Worm (Caenorhabditis elegans): ENCODE results near the gene K10H10.5.

Gene K10H10.5

ce11 chrII:14528233-14528802 is 26.8 kb downstream of the K10H10.5 start, which contains the start of the genes F57C2.5 and spat-1 (continued):
- no peak for TF ChIP-seq repo-1 (tag; optimal IDR thresholded peaks at IDR 0.05)
- TF ChIP-seq T26A5.8 (tag; optimal IDR thresholded peaks at IDR 0.05): no peak
- TF ChIP-seq Y53G8AR.9 (GFP tag; conservative IDR thresholded peaks at IDR 0.05): no peak
- no peak for TF ChIP-seq lin-26 (GFP tag; IDR thresholded peaks at IDR 0.05)
- no peak for TF ChIP-seq C17E4.6 (GFP tag; IDR thresholded peaks at IDR 0.05)
- no peak for TF ChIP-seq B0019.2 (GFP tag; conservative IDR thresholded peaks at IDR 0.05)
- TF ChIP-seq snpc-1.1 (tag; optimal IDR thresholded peaks at IDR 0.05; ENCODE audit: insufficient read depth): no peak
- TF ChIP-seq aptf-2 (GFP tag; conservative IDR thresholded peaks at IDR 0.05): peak; percentile 78; the same call in 1 of the 2 replicates
- no peak for TF ChIP-seq F57C9.4 (tag; optimal IDR thresholded peaks at IDR 0.05)
- peak; percentile 88 for TF ChIP-seq lsl-1 (GFP tag; optimal IDR thresholded peaks at IDR 0.05)
- TF ChIP-seq bed-2 (GFP tag; IDR thresholded peaks at IDR 0.05): no peak
- TF ChIP-seq mes-4 (tag; optimal IDR thresholded peaks at IDR 0.05): no peak
- TF ChIP-seq rec-8 (tag; optimal IDR thresholded peaks at IDR 0.05): no peak
- no peak for TF ChIP-seq ekl-4 (GFP tag; IDR thresholded peaks at IDR 0.05)
- TF ChIP-seq ceh-27 (GFP tag; optimal IDR thresholded peaks at IDR 0.05): peak; percentile 59
- TF ChIP-seq egrh-3 (GFP tag; IDR thresholded peaks at IDR 0.05): peak; percentile 33; the same call in 1 of the 2 replicates
- no peak for TF ChIP-seq zim-3 (tag; optimal IDR thresholded peaks at IDR 0.05)
- TF ChIP-seq F39B2.1 (GFP tag; IDR thresholded peaks at IDR 0.05): no peak
- TF ChIP-seq nhr-120 (GFP tag; IDR thresholded peaks at IDR 0.05): no peak
- TF ChIP-seq lsy-27 (tag; optimal IDR thresholded peaks at IDR 0.05; ENCODE audit: borderline replicate concordance, insufficient read depth): no peak
- peak; percentile 45; the same call in 1 of the 2 replicates for TF ChIP-seq ztf-28 (GFP tag; IDR thresholded peaks at IDR 0.05)
- no peak for TF ChIP-seq hsf-1 (GFP tag; IDR thresholded peaks at IDR 0.05)
- TF ChIP-seq let-607 (tag; optimal IDR thresholded peaks at IDR 0.05): peak in 1 of 2 experiments; percentile 32
- TF ChIP-seq F37B4.10 (GFP tag; IDR thresholded peaks at IDR 0.05): no peak
- no peak for TF ChIP-seq atf-7 (tag; optimal IDR thresholded peaks at IDR 0.05)
- TF ChIP-seq nfya-1 (tag; optimal IDR thresholded peaks at IDR 0.05; ENCODE audit: borderline replicate concordance, insufficient read depth): no peak
- TF ChIP-seq K11D2.4 (GFP tag; IDR thresholded peaks at IDR 0.05): no peak
- TF ChIP-seq mel-28 (tag; optimal IDR thresholded peaks at IDR 0.05; ENCODE audit: borderline replicate concordance): no peak
- TF ChIP-seq tlf-1 (GFP tag; optimal IDR thresholded peaks at IDR 0.05): no peak
- TF ChIP-seq ztf-6 (GFP tag; IDR thresholded peaks at IDR 0.05): no peak
- no peak for TF ChIP-seq madf-3 (GFP tag; IDR thresholded peaks at IDR 0.05)
- TF ChIP-seq ceh-58 (GFP tag; IDR thresholded peaks at IDR 0.05): no peak
- TF ChIP-seq madf-6 (GFP tag; IDR thresholded peaks at IDR 0.05): peak; percentile 41; the same call in 1 of the 2 replicates
- TF ChIP-seq hmg-20 (GFP tag; IDR thresholded peaks at IDR 0.05): no peak
- TF ChIP-seq nhr-179 (tag; optimal IDR thresholded peaks at IDR 0.05): no peak
- no peak; the same call in 1 of the 2 replicates for TF ChIP-seq Y79H2A.3 (GFP tag; conservative IDR thresholded peaks at IDR 0.05)
- TF ChIP-seq Y56A3A.18 (GFP tag; IDR thresholded peaks at IDR 0.05): no peak
- TF ChIP-seq ZK185.1 (tag; optimal IDR thresholded peaks at IDR 0.05; ENCODE audit: poor library complexity, severe bottlenecking): no peak
- TF ChIP-seq him-1 (tag; optimal IDR thresholded peaks at IDR 0.05): no peak
- TF ChIP-seq tbp1 (GFP tag; optimal IDR thresholded peaks at IDR 0.05): peak; percentile 44
- TF ChIP-seq Y67H2A.10 (GFP tag; conservative IDR thresholded peaks at IDR 0.05): no peak
- TF ChIP-seq B0035.1 (tag; optimal IDR thresholded peaks at IDR 0.05): no peak
- TF ChIP-seq T07F8.4 (tag; optimal IDR thresholded peaks at IDR 0.05): no peak
- no peak for TF ChIP-seq mxl-1 (tag; optimal IDR thresholded peaks at IDR 0.05)
- TF ChIP-seq sptf-2 (GFP tag; optimal IDR thresholded peaks at IDR 0.05): no peak
- TF ChIP-seq rpc-1 (optimal IDR thresholded peaks at IDR 0.05): no peak
- no peak for TF ChIP-seq rpc-1 (tag; optimal IDR thresholded peaks at IDR 0.05)
- no peak for TF ChIP-seq F10E7.11 (tag; optimal IDR thresholded peaks at IDR 0.05)
